Worm (Caenorhabditis elegans) whole organism, L3 larva: ENCODE results near the gene grd-13.

Experiments
- aly-2 ChIP-seq: fragments of 150-350 bp; optimal IDR thresholded peaks from 2 replicates; lab custom pipeline; 2014; ENCODE audit warnings: missing biosample characterization, missing genetic modification characterization
- ama-1 ChIP-seq: fragments of 150-350 bp; optimal IDR thresholded peaks from 2 replicates; lab custom pipeline; 2018
- ceh-16 ChIP-seq: sonication (generic microtip); optimal IDR thresholded peaks from 2 replicates; lab custom pipeline; 2017; ENCODE audit warnings: missing biosample characterization, missing genetic modification characterization
- ceh-82 ChIP-seq: fragments of 150-350 bp; optimal IDR thresholded peaks from 2 replicates; lab custom pipeline; 2014; ENCODE audit warnings: missing biosample characterization, missing genetic modification characterization
- daf-12 ChIP-seq: fragments of 150-350 bp; optimal IDR thresholded peaks from 2 replicates; lab custom pipeline; 2014; ENCODE audit warnings: missing biosample characterization, missing genetic modification reagents, missing genetic modification characterization
- egl-27 ChIP-seq: sonication (generic microtip); optimal IDR thresholded peaks from 4 replicates; lab custom pipeline; 2017; ENCODE audit warnings: missing biosample characterization, missing genetic modification reagents, missing genetic modification characterization
- egl-5 ChIP-seq: fragments of 150-350 bp; optimal IDR thresholded peaks from 2 replicates; lab custom pipeline; 2017; ENCODE audit warnings: missing biosample characterization, missing genetic modification reagents, missing genetic modification characterization, inconsistent platforms
- elt-2 ChIP-seq: sonication (generic microtip); optimal IDR thresholded peaks from 2 replicates; lab custom pipeline; 2016; ENCODE audit warnings: missing genetic modification reagents, mild to moderate bottlenecking, missing genetic modification characterization, missing compliant biosample characterization
- elt-3 ChIP-seq, 3 experiments: fragments of 150-350 bp in 1 of 3; sonication (generic microtip) in 2 of 3; optimal IDR thresholded peaks; 2 replicates in 2 of 3; 4 replicates in 1 of 3; lab custom pipeline; 2014 to 2017; ENCODE audit warnings: missing biosample characterization in 3 of 3, missing genetic modification characterization in 3 of 3
- fos-1 ChIP-seq: fragments of 150-350 bp; optimal IDR thresholded peaks from 2 replicates; lab custom pipeline; 2014; ENCODE audit warnings: missing biosample characterization, missing genetic modification characterization
- jun-1 ChIP-seq: fragments of 150-350 bp; optimal IDR thresholded peaks from 2 replicates; lab custom pipeline; 2014; ENCODE audit warnings: missing biosample characterization, missing genetic modification reagents, missing genetic modification characterization
- lin-15B ChIP-seq: fragments of 150-350 bp; optimal IDR thresholded peaks from 2 replicates; lab custom pipeline; 2014; ENCODE audit warnings: missing biosample characterization, missing genetic modification characterization
- mdl-1 ChIP-seq: fragments of 150-350 bp; optimal IDR thresholded peaks from 2 replicates; lab custom pipeline; 2014; ENCODE audit warnings: missing biosample characterization, missing genetic modification characterization
- nfya-1 ChIP-seq: sonication (generic microtip); optimal IDR thresholded peaks from 2 replicates; lab custom pipeline; 2017; ENCODE audit warnings: missing genetic modification characterization, mild to moderate bottlenecking, missing compliant biosample characterization, antibody characterized with exemption, moderate library complexity; ENCODE audit not compliant: insufficient read depth
- nhr-12 ChIP-seq: fragments of 150-350 bp; optimal IDR thresholded peaks from 2 replicates; lab custom pipeline; 2014; ENCODE audit warnings: missing biosample characterization, missing genetic modification characterization
- nhr-23 ChIP-seq: fragments of 150-350 bp; optimal IDR thresholded peaks from 2 replicates; lab custom pipeline; 2014; ENCODE audit warnings: missing biosample characterization, missing genetic modification reagents, missing genetic modification characterization
- nhr-237 ChIP-seq: fragments of 150-350 bp; optimal IDR thresholded peaks from 2 replicates; lab custom pipeline; 2014; ENCODE audit warnings: missing biosample characterization, missing genetic modification characterization
- nhr-25 ChIP-seq: sonication (generic microtip); optimal IDR thresholded peaks from 2 replicates; lab custom pipeline; 2017; ENCODE audit warnings: missing biosample characterization, missing genetic modification characterization
- nhr-28 ChIP-seq: fragments of 150-350 bp; optimal IDR thresholded peaks from 2 replicates; lab custom pipeline; 2014; ENCODE audit warnings: missing biosample characterization, missing genetic modification characterization
- nhr-67 ChIP-seq: fragments of 150-350 bp; optimal IDR thresholded peaks from 2 replicates; lab custom pipeline; 2014; ENCODE audit warnings: missing biosample characterization, missing genetic modification characterization
- nhr-76 ChIP-seq: fragments of 150-350 bp; sonication (generic microtip); optimal IDR thresholded peaks from 5 replicates; lab custom pipeline; 2014; ENCODE audit warnings: missing biosample characterization, missing genetic modification characterization
- pqm-1 ChIP-seq: fragments of 150-350 bp; optimal IDR thresholded peaks from 2 replicates; lab custom pipeline; 2017; ENCODE audit warnings: missing biosample characterization, missing genetic modification characterization, inconsistent platforms
- skn-1 ChIP-seq: fragments of 150-350 bp; optimal IDR thresholded peaks from 2 replicates; lab custom pipeline; 2014; ENCODE audit warnings: missing biosample characterization, missing genetic modification characterization
- tbx-2 ChIP-seq: sonication (generic microtip); optimal IDR thresholded peaks from 2 replicates; lab custom pipeline; 2016; ENCODE audit warnings: mild to moderate bottlenecking, missing genetic modification characterization, missing compliant biosample characterization
- unc-62 ChIP-seq: fragments of 150-350 bp; sonication (generic microtip); optimal IDR thresholded peaks from 4 replicates; lab custom pipeline; 2014; ENCODE audit warnings: missing biosample characterization, missing genetic modification reagents, missing genetic modification characterization

Gene grd-13

DNA sequence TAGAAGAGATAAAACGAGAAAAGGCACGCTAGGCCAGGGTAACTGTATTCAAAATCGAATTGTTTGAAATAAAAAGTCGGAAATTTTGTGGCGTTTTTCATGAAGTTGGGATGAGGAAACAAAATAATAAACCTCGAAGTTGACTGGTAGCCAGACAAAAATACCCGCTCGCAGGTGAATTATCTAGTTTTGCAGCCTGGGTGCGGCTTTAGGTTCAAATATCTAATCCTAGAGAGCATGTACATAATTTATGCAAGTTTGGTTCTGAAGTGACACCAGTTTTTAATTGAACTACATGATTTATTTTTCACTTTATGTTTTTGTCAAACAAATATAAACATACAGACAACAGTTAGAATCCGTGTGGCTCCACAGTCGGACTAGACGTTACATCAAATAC, 43.6 kb downstream of the grd-13 start, which contains the start of gene srz-37:
Gene srz-37 (minus strand): TSS at position 101 of the 400 bp plus-strand sequence.
- no peak for TF ChIP-seq lin-15B (tag; lab: Kevin White, UChicago)
- no peak for TF ChIP-seq jun-1 (tag; lab: Kevin White, UChicago)
- TF ChIP-seq ceh-82 (tag; lab: Kevin White, UChicago), result no peak
- TF ChIP-seq aly-2, result no peak
- TF ChIP-seq elt-3 (tag; optimal IDR thresholded peaks at IDR 0.05; lab: Kevin White, UChicago), result no peak
- no peak for TF ChIP-seq nfya-1 (tag; lab: Kevin White, UChicago)
- TF ChIP-seq elt-2 (tag; lab: Kevin White, UChicago), result no peak
- no peak for TF ChIP-seq fos-1 (tag; lab: Kevin White, UChicago)
- no peak for TF ChIP-seq nhr-25
- no peak for TF ChIP-seq nhr-28 (tag; lab: Kevin White, UChicago)
- TF ChIP-seq nhr-12, result no peak
- no peak for TF ChIP-seq skn-1 (tag; lab: Kevin White, UChicago)
- TF ChIP-seq nhr-23 (tag; lab: Kevin White, UChicago), result no peak
- TF ChIP-seq egl-5 (tag; lab: Kevin White, UChicago), result no peak
- TF ChIP-seq daf-12 (tag; lab: Kevin White, UChicago), result no peak
- TF ChIP-seq mdl-1, result no peak
- no peak for TF ChIP-seq ama-1 (lab: Kevin White, UChicago)
- TF ChIP-seq egl-27, result no peak
- TF ChIP-seq, all 47 proteins: peak for 0

- TF ChIP-seq mdl-1 (no peak), pqm-1 (no peak), tbx-2 (no peak), ceh-16 (tag; lab: Kevin White, UChicago) (no peak), fos-1 (tag; lab: Kevin White, UChicago) (no peak), nhr-67 (tag; lab: Kevin White, UChicago) (no peak), nhr-76 (tag; lab: Kevin White, UChicago) (no peak), unc-62 (GFP tag; lab: Kevin White, UChicago) (no peak), nhr-237 (tag; lab: Kevin White, UChicago) (no peak), skn-1 (tag; lab: Kevin White, UChicago) (no peak), nhr-12 (no peak)
Observed at ce11 chrIV:3482195-3482959, 44.3 kb downstream of the grd-13 start, which contains the start of gene srz-82. srz-82 (plus strand) TSS chrIV:3482895.
